Fruit fly (Drosophila melanogaster) Kc167 (cell line): ENCODE measurements around the gene Srp72.

Experiments
- h ChIP-seq: fragments of >200 bp; optimal IDR thresholded peaks from 3 replicates; lab custom pipeline; 2018; ENCODE audit warnings: missing external identifiers
- insv ChIP-seq: fragments of >200 bp; optimal IDR thresholded peaks from 3 replicates; lab custom pipeline; 2018; ENCODE audit warnings: missing external identifiers

Srp72 gene

dm6 chr3R:20635735-20636134 is 47.2 kb downstream of the Srp72 start:
- TF ChIP-seq h (no peak), insv (no peak)
